Worm (Caenorhabditis elegans) whole organism, L1 larva: ENCODE results near the gene pat-2.
A peak's percentile ranks its signal among the peaks of the same experiment; 100 is the strongest.

Source experiments
- C16A3.4 ChIP-seq: fragments of 150-350 bp; optimal IDR thresholded peaks from 2 replicates; lab custom pipeline; 2014; ENCODE audit warnings: missing biosample characterization, missing genetic modification characterization
- F16B12.6 ChIP-seq: fragments of 150-350 bp; optimal IDR thresholded peaks from 2 replicates; lab custom pipeline; 2014; ENCODE audit warnings: missing biosample characterization, missing genetic modification characterization
- Y116A8C.19 ChIP-seq: sonication (generic microtip); optimal IDR thresholded peaks from 2 replicates; lab custom pipeline; 2016; ENCODE audit warnings: missing compliant biosample characterization, missing genetic modification characterization, borderline replicate concordance
- aha-1 ChIP-seq: fragments of 150-350 bp; optimal IDR thresholded peaks from 2 replicates; lab custom pipeline; 2014; ENCODE audit warnings: missing biosample characterization, missing genetic modification characterization
- alr-1 ChIP-seq: fragments of 200-800 bp; sonication (Bioruptor generic); optimal IDR thresholded peaks from 2 replicates; lab custom pipeline; 2018; ENCODE audit warnings: borderline replicate concordance, mild to moderate bottlenecking, missing genetic modification characterization, missing compliant biosample characterization
- aly-2 ChIP-seq: fragments of 150-350 bp; optimal IDR thresholded peaks from 2 replicates; lab custom pipeline; 2014; ENCODE audit warnings: missing biosample characterization, missing genetic modification characterization
- ama-1 ChIP-seq: fragments of 150-350 bp; optimal IDR thresholded peaks from 2 replicates; lab custom pipeline; 2014
- blmp-1 ChIP-seq: fragments of 150-350 bp; optimal IDR thresholded peaks from 2 replicates; lab custom pipeline; 2014; ENCODE audit warnings: missing biosample characterization, missing genetic modification characterization
- ceh-8 ChIP-seq: fragments of 200-800 bp; sonication (Bioruptor generic); optimal IDR thresholded peaks from 2 replicates; lab custom pipeline; 2018; ENCODE audit warnings: mild to moderate bottlenecking, missing genetic modification characterization, moderate library complexity, missing compliant biosample characterization
- ceh-82 ChIP-seq, 3 experiments: fragments of 150-350 bp in 1 of 3; sonication (generic microtip) in 2 of 3; optimal IDR thresholded peaks; 2 replicates each; lab custom pipeline; 2014 to 2017; ENCODE audit warnings: missing biosample characterization in 3 of 3, missing genetic modification characterization in 3 of 3
- ceh-90 ChIP-seq: sonication (generic microtip); optimal IDR thresholded peaks from 2 replicates; lab custom pipeline; 2016; ENCODE audit warnings: missing genetic modification characterization, missing compliant biosample characterization
- dsc-1 ChIP-seq: sonication (generic microtip); optimal IDR thresholded peaks from 2 replicates; lab custom pipeline; 2016; ENCODE audit warnings: mild to moderate bottlenecking, missing genetic modification characterization, missing compliant biosample characterization
- efl-1 ChIP-seq, 4 experiments: fragments of 150-350 bp; optimal IDR thresholded peaks in 3 of 4; peaks in 1 of 4; 1 replicate in 1 of 4; 2 replicates in 3 of 4; lab custom pipeline; 2014; ENCODE audit warnings: missing biosample characterization in 2 of 4, missing genetic modification characterization in 2 of 4, missing genetic modification reagents in 2 of 4
- efl-3 ChIP-seq: fragments of 200-800 bp; sonication (Bioruptor generic); optimal IDR thresholded peaks from 2 replicates; lab custom pipeline; 2018; ENCODE audit warnings: mild to moderate bottlenecking, missing genetic modification characterization, missing compliant biosample characterization
- egl-13 ChIP-seq: sonication (generic microtip); optimal IDR thresholded peaks from 2 replicates; lab custom pipeline; 2016; ENCODE audit warnings: missing genotype, missing genetic modification reagents, missing genetic modification characterization, missing compliant biosample characterization
- egl-27 ChIP-seq, 2 experiments: fragments of 150-350 bp in 1 of 2; sonication (generic microtip); optimal IDR thresholded peaks; 3 replicates each; lab custom pipeline; 2017 to 2018; ENCODE audit warnings: missing biosample characterization in 2 of 2, missing genetic modification characterization in 2 of 2, missing genetic modification reagents in 2 of 2
- elt-2 ChIP-seq: sonication (generic microtip); optimal IDR thresholded peaks from 2 replicates; lab custom pipeline; 2016; ENCODE audit warnings: missing genetic modification characterization, mild to moderate bottlenecking, inconsistent platforms, missing compliant biosample characterization, missing genetic modification reagents
- elt-3 ChIP-seq, 6 experiments: fragments of 150-350 bp in 1 of 6; sonication (generic microtip); optimal IDR thresholded peaks; 2 replicates each; lab custom pipeline; 2017 to 2018; ENCODE audit warnings: missing biosample characterization in 6 of 6, missing genetic modification characterization in 6 of 6, inconsistent platforms in 1 of 6
- ets-5 ChIP-seq: fragments of 200-800 bp; sonication (Bioruptor generic); IDR thresholded peaks from 2 replicates; pipeline ENCODE4 v1.3.6; 2022; ENCODE audit warnings: missing genetic modification characterization, missing compliant biosample characterization
- fkh-10 ChIP-seq: sonication (generic microtip); optimal IDR thresholded peaks from 2 replicates; lab custom pipeline; 2017; ENCODE audit warnings: missing biosample characterization, missing genetic modification reagents, missing genetic modification characterization
- fkh-4 ChIP-seq: sonication (generic microtip); optimal IDR thresholded peaks from 2 replicates; lab custom pipeline; 2016; ENCODE audit warnings: missing compliant biosample characterization, missing genetic modification characterization, borderline replicate concordance
- fkh-8 ChIP-seq: sonication (generic microtip); optimal IDR thresholded peaks from 2 replicates; lab custom pipeline; 2016; ENCODE audit warnings: mild to moderate bottlenecking, missing genetic modification characterization, missing compliant biosample characterization
- fos-1 ChIP-seq: fragments of 150-350 bp; optimal IDR thresholded peaks from 2 replicates; lab custom pipeline; 2014; ENCODE audit warnings: missing biosample characterization, missing genetic modification characterization
- grh-1 ChIP-seq: fragments of 200-800 bp; sonication (Bioruptor generic); IDR thresholded peaks from 2 replicates; pipeline ENCODE4 v1.3.6; 2022; ENCODE audit warnings: missing genetic modification reagents, missing genetic modification characterization, missing compliant biosample characterization
- hlh-4 ChIP-seq: sonication (generic microtip); optimal IDR thresholded peaks from 2 replicates; lab custom pipeline; 2016; ENCODE audit warnings: mild to moderate bottlenecking, missing genetic modification characterization, missing compliant biosample characterization
- isw-1 ChIP-seq: fragments of 200-800 bp; sonication (Bioruptor generic); IDR thresholded peaks from 2 replicates; pipeline ENCODE4 v1.3.6; 2022; ENCODE audit warnings: missing genetic modification characterization, missing compliant biosample characterization
- jun-1 ChIP-seq: fragments of 150-350 bp; optimal IDR thresholded peaks from 2 replicates; lab custom pipeline; 2014; ENCODE audit warnings: missing biosample characterization, missing genetic modification reagents, missing genetic modification characterization
- lin-13 ChIP-seq: fragments of 150-350 bp; optimal IDR thresholded peaks from 2 replicates; lab custom pipeline; 2014; ENCODE audit warnings: missing biosample characterization, missing genetic modification reagents, missing genetic modification characterization
- lin-14 ChIP-seq: fragments of 200-800 bp; sonication (Bioruptor generic); optimal IDR thresholded peaks from 2 replicates; lab custom pipeline; 2018; ENCODE audit warnings: mild to moderate bottlenecking, missing genetic modification characterization, moderate library complexity, missing compliant biosample characterization
- lin-35 ChIP-seq, 2 experiments: fragments of 150-350 bp; optimal IDR thresholded peaks; 2 replicates each; lab custom pipeline; 2014; ENCODE audit warnings: missing biosample characterization in 2 of 2, missing genetic modification characterization in 2 of 2, missing genetic modification reagents in 2 of 2
- lin-39 ChIP-seq: fragments of 150-350 bp; optimal IDR thresholded peaks from 2 replicates; lab custom pipeline; 2014; ENCODE audit warnings: missing biosample characterization, missing genetic modification reagents, missing genetic modification characterization
- mdl-1 ChIP-seq, 2 experiments: fragments of 150-350 bp; optimal IDR thresholded peaks; 2 replicates each; lab custom pipeline; 2014 to 2017; ENCODE audit warnings: missing biosample characterization in 2 of 2, missing genetic modification characterization in 2 of 2, inconsistent platforms in 1 of 2
- nhr-12 ChIP-seq: sonication (generic microtip); optimal IDR thresholded peaks from 2 replicates; lab custom pipeline; 2017; ENCODE audit warnings: missing biosample characterization, missing genetic modification characterization
- nhr-28 ChIP-seq: fragments of 150-350 bp; optimal IDR thresholded peaks from 2 replicates; lab custom pipeline; 2014; ENCODE audit warnings: missing biosample characterization, missing genetic modification characterization
- nhr-84 ChIP-seq: sonication (generic microtip); optimal IDR thresholded peaks from 2 replicates; lab custom pipeline; 2017; ENCODE audit warnings: missing biosample characterization, missing genetic modification characterization
- nhr-85 ChIP-seq: sonication (generic microtip); peaks from one replicate; lab custom pipeline; 2016; ENCODE audit warnings: missing genetic modification characterization, inconsistent platforms, missing compliant biosample characterization
- nhr-90 ChIP-seq: sonication (generic microtip); optimal IDR thresholded peaks from 2 replicates; lab custom pipeline; 2016; ENCODE audit warnings: mild to moderate bottlenecking, missing genetic modification characterization, missing compliant biosample characterization; ENCODE audit not compliant: poor library complexity
- pag-3 ChIP-seq: sonication (generic microtip); optimal IDR thresholded peaks from 2 replicates; lab custom pipeline; 2017; ENCODE audit warnings: missing genetic modification characterization, mild to moderate bottlenecking, missing compliant biosample characterization, antibody characterized with exemption, borderline replicate concordance; ENCODE audit not compliant: insufficient read depth
- pqm-1 ChIP-seq: sonication (generic microtip); optimal IDR thresholded peaks from 3 replicates; lab custom pipeline; 2017; ENCODE audit warnings: missing biosample characterization, missing genetic modification characterization
- rnt-1 ChIP-seq: sonication (generic microtip); optimal IDR thresholded peaks from 2 replicates; lab custom pipeline; 2016; ENCODE audit warnings: mild to moderate bottlenecking, missing genetic modification characterization, moderate library complexity, missing compliant biosample characterization
- snpc-4 ChIP-seq: fragments of 150-350 bp; optimal IDR thresholded peaks from 2 replicates; lab custom pipeline; 2014; ENCODE audit warnings: missing biosample characterization, missing genetic modification characterization
- snu-23 ChIP-seq: sonication (generic microtip); optimal IDR thresholded peaks from 2 replicates; lab custom pipeline; 2016; ENCODE audit warnings: missing genetic modification characterization, missing compliant biosample characterization
- sox-4 ChIP-seq: sonication (generic microtip); optimal IDR thresholded peaks from 2 replicates; lab custom pipeline; 2016; ENCODE audit warnings: missing genetic modification characterization, missing compliant biosample characterization
- sup-37 ChIP-seq: fragments of 200-800 bp; sonication (Bioruptor generic); optimal IDR thresholded peaks from 2 replicates; lab custom pipeline; 2018; ENCODE audit warnings: mild to moderate bottlenecking, missing genetic modification characterization, missing compliant biosample characterization
- swsn-7 ChIP-seq: sonication (generic microtip); optimal IDR thresholded peaks from 2 replicates; lab custom pipeline; 2016; ENCODE audit warnings: missing genetic modification characterization, missing compliant biosample characterization
- tbx-2 ChIP-seq: sonication (generic microtip); optimal IDR thresholded peaks from 2 replicates; lab custom pipeline; 2016; ENCODE audit warnings: missing genetic modification characterization, missing compliant biosample characterization
- tlp-1 ChIP-seq: fragments of 150-350 bp; optimal IDR thresholded peaks from 2 replicates; lab custom pipeline; 2014; ENCODE audit warnings: missing biosample characterization, missing genetic modification characterization
- unc-130 ChIP-seq: fragments of 150-350 bp; optimal IDR thresholded peaks from 2 replicates; lab custom pipeline; 2017; ENCODE audit warnings: missing biosample characterization, missing genetic modification characterization, inconsistent platforms
- vab-15 ChIP-seq: sonication (generic microtip); optimal IDR thresholded peaks from 2 replicates; lab custom pipeline; 2017; ENCODE audit warnings: missing genotype, mild to moderate bottlenecking, missing genetic modification characterization, missing compliant biosample characterization
- zag-1 ChIP-seq: fragments of 150-350 bp; optimal IDR thresholded peaks from 2 replicates; lab custom pipeline; 2014; ENCODE audit warnings: missing biosample characterization, missing genetic modification characterization
- zip-4 ChIP-seq: fragments of 200-800 bp; sonication (Bioruptor generic); optimal IDR thresholded peaks from 2 replicates; lab custom pipeline; 2018; ENCODE audit warnings: mild to moderate bottlenecking, missing genetic modification characterization, moderate library complexity, missing compliant biosample characterization
- ztf-4 ChIP-seq: fragments of 150-350 bp; optimal IDR thresholded peaks from 2 replicates; lab custom pipeline; 2014; ENCODE audit warnings: missing biosample characterization, missing genetic modification characterization

Gene pat-2

ce11 chrIII:8795595-8796141 lies 23.0 kb upstream of the pat-2 start (continued):
- peak; percentile 42 for TF ChIP-seq nhr-28 (tag; lab: Kevin White, UChicago)
- TF ChIP-seq sox-4 (tag; lab: Kevin White, UChicago) = peak; percentile 84
- no peak for TF ChIP-seq vab-15
- peak; percentile 98 for TF ChIP-seq egl-13
- peak; percentile 83 to 84 for TF ChIP-seq lin-35 (GFP tag; optimal IDR thresholded peaks at IDR 0.05; lab: Kevin White, UChicago)
- TF ChIP-seq elt-3 (tag; optimal IDR thresholded peaks at IDR 0.05; lab: Kevin White, UChicago) = peak in 3 of 6 experiments; percentile 73 to 95 (median 93)
- TF ChIP-seq lin-13 (GFP tag; lab: Kevin White, UChicago) = peak; percentile 97
- peak; percentile 90 for TF ChIP-seq aly-2
- TF ChIP-seq ceh-82 (tag; optimal IDR thresholded peaks at IDR 0.05; lab: Kevin White, UChicago) = peak; percentile 88 to 93 (median 92)
- TF ChIP-seq alr-1 (tag; lab: Kevin White, UChicago) = no peak
- peak; percentile 94 for TF ChIP-seq rnt-1 (tag; lab: Kevin White, UChicago)
- TF ChIP-seq aha-1 (tag; lab: Kevin White, UChicago) = peak; percentile 84
- TF ChIP-seq ama-1 (lab: Kevin White, UChicago) = peak; percentile 69
- peak; percentile 98 for TF ChIP-seq snu-23 (GFP tag; lab: Kevin White, UChicago)
- TF ChIP-seq C16A3.4 (tag; lab: Kevin White, UChicago) = peak; percentile 84
- peak; percentile 63 for TF ChIP-seq elt-2
- TF ChIP-seq unc-130 (tag; lab: Kevin White, UChicago) = peak; percentile 91
- TF ChIP-seq hlh-4 = no peak
- no peak for TF ChIP-seq pqm-1 (tag; lab: Kevin White, UChicago)
- peak; percentile 77 for TF ChIP-seq zip-4
- no peak for TF ChIP-seq ets-5 (GFP tag; lab: Robert Waterston, UW)
- peak; percentile 91 for TF ChIP-seq isw-1 (GFP tag; lab: Robert Waterston, UW)
- TF ChIP-seq ztf-4 (tag; lab: Kevin White, UChicago) = peak; percentile 96
- TF ChIP-seq dsc-1 = peak; percentile 95
- peak; percentile 79 for TF ChIP-seq sup-37 (GFP tag; lab: Kevin White, UChicago)
- no peak for TF ChIP-seq Y116A8C.19
- peak; percentile 52 for TF ChIP-seq fkh-4 (tag; lab: Kevin White, UChicago)
- TF ChIP-seq egl-27 (tag; optimal IDR thresholded peaks at IDR 0.05; lab: Kevin White, UChicago) = peak; percentile 93 to 97
- peak; percentile 41 for TF ChIP-seq nhr-12 (tag; lab: Kevin White, UChicago)
- peak; percentile 91 for TF ChIP-seq ceh-8
- TF ChIP-seq tlp-1 (tag; lab: Kevin White, UChicago) = no peak
- TF ChIP-seq lin-39 (tag; lab: Kevin White, UChicago) = peak; percentile 89
- peak; percentile 75 for TF ChIP-seq zag-1 (tag; lab: Kevin White, UChicago)
- TF ChIP-seq efl-3 (GFP tag; lab: Kevin White, UChicago) = peak; percentile 72
- peak; percentile 61 for TF ChIP-seq blmp-1 (tag; lab: Kevin White, UChicago)
- peak; percentile 91 for TF ChIP-seq nhr-90 (tag; lab: Kevin White, UChicago)
- peak; percentile 97 for TF ChIP-seq jun-1
- peak; percentile 94 for TF ChIP-seq grh-1 (GFP tag; lab: Robert Waterston, UW)
- peak; percentile 97 for TF ChIP-seq fkh-8 (tag; lab: Kevin White, UChicago)
- peak; percentile 95 for TF ChIP-seq snpc-4 (tag; lab: Kevin White, UChicago)
- TF ChIP-seq pag-3 (tag; lab: Kevin White, UChicago) = peak; percentile 12
- TF ChIP-seq tbx-2 (tag; lab: Kevin White, UChicago) = peak; percentile 99
- TF ChIP-seq efl-1 (optimal IDR thresholded peaks at IDR 0.05; lab: Kevin White, UChicago) = peak; percentile 89 to 95
- peak; percentile 60 to 98 for TF ChIP-seq efl-1 (GFP tag; optimal IDR thresholded peaks at IDR 0.05 in 1 of 2; lab: Kevin White, UChicago)
- TF ChIP-seq ceh-90 (tag; lab: Kevin White, UChicago) = no peak
- peak; percentile 7 for TF ChIP-seq F16B12.6 (tag; lab: Kevin White, UChicago)
- TF ChIP-seq nhr-84 (tag; lab: Kevin White, UChicago) = no peak
- TF ChIP-seq nhr-85 (tag; lab: Kevin White, UChicago) = peak; percentile 100
- TF ChIP-seq swsn-7 = peak; percentile 97
- peak; percentile 92 for TF ChIP-seq fos-1 (tag; lab: Kevin White, UChicago)
- TF ChIP-seq fkh-10 = peak; percentile 82
- peak; percentile 50 to 96 for TF ChIP-seq mdl-1 (tag; optimal IDR thresholded peaks at IDR 0.05; lab: Kevin White, UChicago)
- TF ChIP-seq lin-14 (GFP tag; lab: Kevin White, UChicago) = peak; percentile 100
